Fruit fly (Drosophila melanogaster) whole organism, wandering third instar larva: Measurements from ENCODE around the gene CG43732.

Experiments
- Abd-B ChIP-seq: fragments of >200 bp; optimal IDR thresholded peaks from 2 replicates; lab custom pipeline; 2017; ENCODE audit warnings: missing biosample characterization, missing genetic modification characterization
- CG32264 ChIP-seq: fragments of 200-800 bp; sonication (Bioruptor generic); optimal IDR thresholded peaks from 2 replicates; lab custom pipeline; 2016; ENCODE audit warnings: missing biosample characterization, missing genetic modification characterization
- CG9705 ChIP-seq: fragments of 200-800 bp; sonication (Bioruptor generic); optimal IDR thresholded peaks from 2 replicates; lab custom pipeline; 2018; ENCODE audit warnings: missing biosample characterization, mild to moderate bottlenecking, missing genetic modification characterization
- CrebA ChIP-seq: fragments of 200-800 bp; sonication (Bioruptor generic); optimal IDR thresholded peaks from 2 replicates; lab custom pipeline; 2016; ENCODE audit warnings: missing biosample characterization, mild to moderate bottlenecking, missing genetic modification characterization, borderline replicate concordance
- Dfd ChIP-seq: fragments of >200 bp; optimal IDR thresholded peaks from 2 replicates; lab custom pipeline; 2017; ENCODE audit warnings: missing biosample characterization, missing genetic modification characterization
- Dif ChIP-seq: fragments of 200-275, 200-300 bp; sonication (Bioruptor generic); optimal IDR thresholded peaks from 2 replicates; lab custom pipeline; 2018; ENCODE audit warnings: missing biosample characterization, missing genetic modification characterization; ENCODE audit not compliant: partially characterized antibody
- GATAd ChIP-seq: sonication (Bioruptor generic); optimal IDR thresholded peaks from 2 replicates; lab custom pipeline; 2016; ENCODE audit warnings: missing biosample characterization, missing genetic modification characterization
- HLH106 ChIP-seq: fragments of 200-800 bp; optimal IDR thresholded peaks from 3 replicates; lab custom pipeline; 2019; ENCODE audit warnings: missing biosample characterization, mild to moderate bottlenecking, missing genetic modification characterization, moderate library complexity
- Hnf4 ChIP-seq: fragments of 200-800 bp; sonication (Bioruptor generic); optimal IDR thresholded peaks from 2 replicates; lab custom pipeline; 2016; ENCODE audit warnings: missing biosample characterization, mild to moderate bottlenecking, missing genetic modification characterization
- Hr78 ChIP-seq: fragments of >200 bp; optimal IDR thresholded peaks from 2 replicates; lab custom pipeline; 2017; ENCODE audit warnings: missing biosample characterization, missing genetic modification characterization
- Hr83 ChIP-seq: fragments of 200-300 bp; sonication (Bioruptor generic); optimal IDR thresholded peaks from 2 replicates; lab custom pipeline; 2016; ENCODE audit warnings: missing biosample characterization, mild to moderate bottlenecking, missing genetic modification characterization, moderate library complexity; ENCODE audit not compliant: poor library complexity, severe bottlenecking
- Jra ChIP-seq: sonication (Bioruptor generic); optimal IDR thresholded peaks from 2 replicates; lab custom pipeline; 2016; ENCODE audit warnings: missing biosample characterization, missing genetic modification characterization
- Mio ChIP-seq: sonication (Bioruptor generic); optimal IDR thresholded peaks from 2 replicates; lab custom pipeline; 2016; ENCODE audit warnings: missing biosample characterization, missing genetic modification characterization
- Myc ChIP-seq: fragments of >200 bp; optimal IDR thresholded peaks from 2 replicates; lab custom pipeline; 2017
- N ChIP-seq: fragments of >200 bp; optimal IDR thresholded peaks from 2 replicates; lab custom pipeline; 2018; ENCODE audit warnings: missing biosample characterization, missing external identifiers, missing genetic modification characterization
- OdsH ChIP-seq: fragments of 200-800 bp; sonication (Bioruptor generic); optimal IDR thresholded peaks from 2 replicates; lab custom pipeline; 2016; ENCODE audit warnings: missing biosample characterization, mild to moderate bottlenecking, missing genetic modification characterization
- Rel ChIP-seq, 2 experiments: fragments of 200-800 bp; sonication (Bioruptor generic) in 1 of 2; optimal IDR thresholded peaks; 2 replicates in 1 of 2; 3 replicates in 1 of 2; lab custom pipeline; 2016 to 2019; ENCODE audit warnings: mild to moderate bottlenecking in 2 of 2, missing biosample characterization in 2 of 2, missing genetic modification characterization in 2 of 2, moderate library complexity in 1 of 2
- Sp1 ChIP-seq: fragments of 200-800 bp; sonication (Bioruptor generic); optimal IDR thresholded peaks from 3 replicates; lab custom pipeline; 2019; ENCODE audit warnings: missing biosample characterization, mild to moderate bottlenecking, missing genetic modification characterization, moderate library complexity
- br ChIP-seq: fragments of 200-800 bp; sonication (Bioruptor generic); optimal IDR thresholded peaks from 2 replicates; lab custom pipeline; 2016; ENCODE audit warnings: missing biosample characterization, missing genetic modification characterization
- brk ChIP-seq: fragments of 200-800 bp; sonication (Bioruptor generic); optimal IDR thresholded peaks from 2 replicates; lab custom pipeline; 2016; ENCODE audit warnings: missing biosample characterization, mild to moderate bottlenecking, missing genetic modification characterization
- dl ChIP-seq, 2 experiments: fragments of 175-275, 200-275 bp in 1 of 2; fragments of 200-275 bp in 1 of 2; sonication (Bioruptor generic); optimal IDR thresholded peaks; lab custom pipeline; 2018; ENCODE audit warnings: mild to moderate bottlenecking in 2 of 2, missing biosample characterization in 2 of 2, missing genetic modification characterization in 2 of 2, moderate library complexity in 2 of 2; ENCODE audit not compliant: partially characterized antibody in 2 of 2, insufficient read depth in 1 of 2
- dmrt93B ChIP-seq: fragments of 200-800 bp; sonication (Bioruptor generic); optimal IDR thresholded peaks from 2 replicates; lab custom pipeline; 2018; ENCODE audit warnings: missing biosample characterization, mild to moderate bottlenecking, missing genetic modification characterization
- dsf ChIP-seq: sonication (Bioruptor generic); optimal IDR thresholded peaks from 2 replicates; lab custom pipeline; 2016; ENCODE audit warnings: missing biosample characterization, missing genetic modification characterization, borderline replicate concordance
- ey ChIP-seq: fragments of 200-800 bp; sonication (Bioruptor generic); optimal IDR thresholded peaks from 2 replicates; lab custom pipeline; 2016; ENCODE audit warnings: missing biosample characterization, missing genetic modification characterization
- foxo ChIP-seq, 2 experiments: fragments of 200-800 bp; sonication (Bioruptor generic); optimal IDR thresholded peaks; 2 replicates in 1 of 2; 3 replicates in 1 of 2; lab custom pipeline; 2016 to 2017; ENCODE audit warnings: missing biosample characterization in 2 of 2, missing genetic modification characterization in 2 of 2
- fru ChIP-seq: fragments of 200-800 bp; sonication (Bioruptor generic); optimal IDR thresholded peaks from 3 replicates; lab custom pipeline; 2016; ENCODE audit warnings: missing biosample characterization, mild to moderate bottlenecking, missing genetic modification characterization
- h ChIP-seq: fragments of 200-800 bp; sonication (Bioruptor generic); optimal IDR thresholded peaks from 3 replicates; lab custom pipeline; 2016; ENCODE audit warnings: missing biosample characterization, mild to moderate bottlenecking, missing genetic modification characterization
- jim ChIP-seq: fragments of 175-275, 200-325 bp; sonication (Bioruptor generic); optimal IDR thresholded peaks from 2 replicates; lab custom pipeline; 2016; ENCODE audit warnings: missing biosample characterization, mild to moderate bottlenecking, missing genetic modification characterization
- lola ChIP-seq: fragments of >200 bp; optimal IDR thresholded peaks from 2 replicates; lab custom pipeline; 2017; ENCODE audit warnings: missing biosample characterization, missing genetic modification characterization
- pan ChIP-seq: fragments of >200 bp; optimal IDR thresholded peaks from 2 replicates; lab custom pipeline; 2017
- psq ChIP-seq: fragments of 200-800 bp; sonication (Bioruptor generic); optimal IDR thresholded peaks from 3 replicates; lab custom pipeline; 2017; ENCODE audit warnings: missing biosample characterization, mild to moderate bottlenecking, missing genetic modification characterization, moderate library complexity
- rgr ChIP-seq: fragments of 200-800 bp; sonication (Bioruptor generic); optimal IDR thresholded peaks from 3 replicates; lab custom pipeline; 2016; ENCODE audit warnings: missing biosample characterization, mild to moderate bottlenecking, missing genetic modification characterization
- sage ChIP-seq: fragments of 200-800 bp; sonication (Bioruptor generic); optimal IDR thresholded peaks from 2 replicates; lab custom pipeline; 2016; ENCODE audit warnings: missing biosample characterization, mild to moderate bottlenecking, missing genetic modification characterization
- sv ChIP-seq: fragments of 200-800 bp; sonication (Bioruptor generic); optimal IDR thresholded peaks from 3 replicates; lab custom pipeline; 2016; ENCODE audit warnings: missing biosample characterization, missing genetic modification characterization
- tai ChIP-seq: sonication (Bioruptor generic); optimal IDR thresholded peaks from 2 replicates; lab custom pipeline; 2016; ENCODE audit warnings: missing biosample characterization, missing genetic modification characterization
- usp ChIP-seq: fragments of >200 bp; optimal IDR thresholded peaks from 2 replicates; lab custom pipeline; 2017; ENCODE audit warnings: missing biosample characterization, missing genetic modification characterization
- woc ChIP-seq: sonication (Bioruptor generic); optimal IDR thresholded peaks from 2 replicates; lab custom pipeline; 2016; ENCODE audit warnings: missing biosample characterization, mild to moderate bottlenecking, missing genetic modification characterization

Gene CG43732

DNA sequence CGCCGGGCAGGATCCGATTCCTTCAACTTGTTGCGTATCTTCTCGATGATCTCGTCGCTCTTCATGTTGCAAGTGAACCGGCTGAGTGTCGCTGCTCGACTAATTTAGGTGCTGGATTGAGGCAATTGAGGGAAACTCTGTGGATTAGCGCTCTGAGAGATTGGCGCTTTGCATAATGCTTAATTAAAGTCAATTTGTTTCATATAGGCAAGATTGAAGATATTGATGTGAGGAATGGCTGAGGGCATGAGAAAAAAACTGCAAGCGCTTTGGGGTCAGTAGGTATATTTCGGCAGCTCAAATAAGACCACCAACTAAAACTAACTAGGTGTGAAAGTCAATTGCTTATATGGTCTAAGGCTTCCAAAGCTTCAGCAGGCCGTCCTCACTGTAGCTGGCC, 28.7 kb downstream of the CG43732 start, which contains the start of gene euc:
Gene euc, minus strand, starts transcription at position 101 of the 400 bp plus-strand sequence.
- TF ChIP-seq tai (no peak), Hr83 (no peak), woc (GFP tag; lab: Kevin White, UChicago) (no peak), Hr78 (GFP tag; lab: Kevin White, UChicago) (no peak), ey (GFP tag; lab: Kevin White, UChicago) (no peak), usp (no peak), lola (GFP tag; lab: Kevin White, UChicago) (no peak), Dif (GFP tag; lab: Kevin White, UChicago) (no peak), dsf (no peak)
- TF ChIP-seq, all 38 proteins: peak for 0

- TF ChIP-seq lola (GFP tag; lab: Kevin White, UChicago) (no peak), OdsH (no peak), jim (GFP tag; lab: Kevin White, UChicago) (peak; percentile 41), CG9705 (GFP tag; lab: Kevin White, UChicago) (no peak), woc (GFP tag; lab: Kevin White, UChicago) (no peak), pan (no peak), sage (GFP tag; lab: Kevin White, UChicago) (no peak)
These were observed 31.0 kb downstream of the CG43732 start, which contains the start of the genes dnk and Smu1 for dm6 chr3R:18980863-18981536. TSS of gene dnk (plus strand) at chr3R:18980995. TSS of gene Smu1 (minus strand) at chr3R:18981324.

DNA sequence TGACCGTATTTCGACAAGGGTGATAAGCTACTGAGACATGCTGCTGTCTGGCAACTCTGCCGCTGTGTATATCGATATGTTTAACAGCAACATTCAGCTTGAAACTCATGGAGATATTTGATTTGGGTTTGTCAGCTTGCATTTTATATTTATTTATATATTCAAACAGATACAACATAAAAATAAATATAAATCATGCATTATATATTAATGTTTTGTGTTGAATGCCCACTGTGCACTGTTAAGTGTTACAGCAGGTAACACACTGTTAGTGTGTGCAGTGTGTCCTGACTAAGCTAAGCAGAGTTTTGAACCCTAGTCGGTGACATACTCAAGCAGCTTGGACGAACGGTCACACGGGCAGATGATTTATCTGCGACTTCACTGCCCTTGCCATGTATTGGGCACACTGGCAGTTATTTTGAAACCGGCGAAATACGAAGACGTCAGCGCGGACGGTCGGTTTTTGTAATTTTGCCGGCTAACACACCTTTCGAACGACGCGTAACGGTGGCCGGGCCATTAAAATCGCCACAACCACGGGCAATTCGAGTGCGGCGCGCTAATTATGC, 33.7 kb downstream of the CG43732 start, which contains the start of the genes snRNP-U1-C and gukh:
Gene snRNP-U1-C, minus strand, starts transcription at position 37 of the 572 bp plus-strand sequence.
Gene gukh, plus strand, starts transcription at position 412 of the 572 bp plus-strand sequence.
- TF ChIP-seq N (GFP tag; lab: Kevin White, UChicago) (no peak), usp (no peak), jim (GFP tag; lab: Kevin White, UChicago) (no peak), br (peak; percentile 44), ey (GFP tag; lab: Kevin White, UChicago) (peak; percentile 58), foxo (GFP tag; optimal IDR thresholded peaks at IDR 0.05; lab: Kevin White, UChicago) (peak in 1 of 2 experiments; percentile 72), dsf (peak; percentile 36), sage (GFP tag; lab: Kevin White, UChicago) (peak; percentile 65), Dif (GFP tag; lab: Kevin White, UChicago) (no peak), CG32264 (GFP tag; lab: Kevin White, UChicago) (no peak), Hr78 (GFP tag; lab: Kevin White, UChicago) (no peak), Myc (lab: Kevin White, UChicago) (no peak), lola (GFP tag; lab: Kevin White, UChicago) (no peak), brk (GFP tag; lab: Kevin White, UChicago) (peak; percentile 91), Rel (GFP tag; optimal IDR thresholded peaks at IDR 0.05; lab: Kevin White, UChicago) (no peak), Rel (tag; optimal IDR thresholded peaks at IDR 0.05; lab: Kevin White, UChicago) (peak; percentile 69), CG9705 (GFP tag; lab: Kevin White, UChicago) (peak; percentile 62), psq (GFP tag; lab: Kevin White, UChicago) (peak; percentile 70), woc (GFP tag; lab: Kevin White, UChicago) (no peak), Mio (GFP tag; lab: Kevin White, UChicago) (no peak), sv (GFP tag; lab: Kevin White, UChicago) (peak; percentile 82), dl (GFP tag; optimal IDR thresholded peaks at IDR 0.05; lab: Kevin White, UChicago; ENCODE audit: insufficient read depth in 1 of 2, partially characterized antibody in 2 of 2) (no peak), GATAd (GFP tag; lab: Kevin White, UChicago) (no peak), rgr (GFP tag; lab: Kevin White, UChicago) (peak; percentile 84), Hr83 (peak; percentile 62), OdsH (peak; percentile 77), fru (GFP tag; lab: Kevin White, UChicago) (peak; percentile 54), Dfd (GFP tag; lab: Kevin White, UChicago) (no peak), h (GFP tag; lab: Kevin White, UChicago) (peak; percentile 70), HLH106 (tag; lab: Kevin White, UChicago) (peak; percentile 83), Sp1 (GFP tag; lab: Kevin White, UChicago) (peak; percentile 69), CrebA (no peak), Jra (peak; percentile 36), tai (no peak), pan (no peak), Hnf4 (peak; percentile 72), Abd-B (GFP tag; lab: Kevin White, UChicago) (no peak), dmrt93B (no peak)
